Fruit fly (Drosophila melanogaster) whole organism, wandering third instar larva: ENCODE data around the gene CSN6.

Experiments
- Abd-B ChIP-seq: fragments of >200 bp; optimal IDR thresholded peaks from 2 replicates; lab custom pipeline; 2017; ENCODE audit warnings: missing biosample characterization, missing genetic modification characterization
- CG32264 ChIP-seq: fragments of 200-800 bp; sonication (Bioruptor generic); optimal IDR thresholded peaks from 2 replicates; lab custom pipeline; 2016; ENCODE audit warnings: missing biosample characterization, missing genetic modification characterization
- CG9705 ChIP-seq: fragments of 200-800 bp; sonication (Bioruptor generic); optimal IDR thresholded peaks from 2 replicates; lab custom pipeline; 2018; ENCODE audit warnings: missing biosample characterization, mild to moderate bottlenecking, missing genetic modification characterization
- CrebA ChIP-seq: fragments of 200-800 bp; sonication (Bioruptor generic); optimal IDR thresholded peaks from 2 replicates; lab custom pipeline; 2016; ENCODE audit warnings: missing biosample characterization, mild to moderate bottlenecking, missing genetic modification characterization, borderline replicate concordance
- Dfd ChIP-seq: fragments of >200 bp; optimal IDR thresholded peaks from 2 replicates; lab custom pipeline; 2017; ENCODE audit warnings: missing biosample characterization, missing genetic modification characterization
- Dif ChIP-seq: fragments of 200-275, 200-300 bp; sonication (Bioruptor generic); optimal IDR thresholded peaks from 2 replicates; lab custom pipeline; 2018; ENCODE audit warnings: missing biosample characterization, missing genetic modification characterization; ENCODE audit not compliant: partially characterized antibody
- GATAd ChIP-seq: sonication (Bioruptor generic); optimal IDR thresholded peaks from 2 replicates; lab custom pipeline; 2016; ENCODE audit warnings: missing biosample characterization, missing genetic modification characterization
- HLH106 ChIP-seq: fragments of 200-800 bp; optimal IDR thresholded peaks from 3 replicates; lab custom pipeline; 2019; ENCODE audit warnings: missing biosample characterization, mild to moderate bottlenecking, missing genetic modification characterization, moderate library complexity
- Hnf4 ChIP-seq: fragments of 200-800 bp; sonication (Bioruptor generic); optimal IDR thresholded peaks from 2 replicates; lab custom pipeline; 2016; ENCODE audit warnings: missing biosample characterization, mild to moderate bottlenecking, missing genetic modification characterization
- Hr78 ChIP-seq: fragments of >200 bp; optimal IDR thresholded peaks from 2 replicates; lab custom pipeline; 2017; ENCODE audit warnings: missing biosample characterization, missing genetic modification characterization
- Hr83 ChIP-seq: fragments of 200-300 bp; sonication (Bioruptor generic); optimal IDR thresholded peaks from 2 replicates; lab custom pipeline; 2016; ENCODE audit warnings: missing biosample characterization, mild to moderate bottlenecking, missing genetic modification characterization, moderate library complexity; ENCODE audit not compliant: poor library complexity, severe bottlenecking
- Jra ChIP-seq: sonication (Bioruptor generic); optimal IDR thresholded peaks from 2 replicates; lab custom pipeline; 2016; ENCODE audit warnings: missing biosample characterization, missing genetic modification characterization
- Mio ChIP-seq: sonication (Bioruptor generic); optimal IDR thresholded peaks from 2 replicates; lab custom pipeline; 2016; ENCODE audit warnings: missing biosample characterization, missing genetic modification characterization
- Myc ChIP-seq: fragments of >200 bp; optimal IDR thresholded peaks from 2 replicates; lab custom pipeline; 2017
- N ChIP-seq: fragments of >200 bp; optimal IDR thresholded peaks from 2 replicates; lab custom pipeline; 2018; ENCODE audit warnings: missing biosample characterization, missing external identifiers, missing genetic modification characterization
- OdsH ChIP-seq: fragments of 200-800 bp; sonication (Bioruptor generic); optimal IDR thresholded peaks from 2 replicates; lab custom pipeline; 2016; ENCODE audit warnings: missing biosample characterization, mild to moderate bottlenecking, missing genetic modification characterization
- Rel ChIP-seq, 2 experiments: fragments of 200-800 bp; sonication (Bioruptor generic) in 1 of 2; optimal IDR thresholded peaks; 2 replicates in 1 of 2; 3 replicates in 1 of 2; lab custom pipeline; 2016 to 2019; ENCODE audit warnings: mild to moderate bottlenecking in 2 of 2, missing biosample characterization in 2 of 2, missing genetic modification characterization in 2 of 2, moderate library complexity in 1 of 2
- Vsx2 ChIP-seq: fragments of 200-300, 225-300 bp; sonication (Bioruptor generic); optimal IDR thresholded peaks from 2 replicates; lab custom pipeline; 2018; ENCODE audit warnings: missing biosample characterization, missing genetic modification characterization; ENCODE audit not compliant: partially characterized antibody
- br ChIP-seq: fragments of 200-800 bp; sonication (Bioruptor generic); optimal IDR thresholded peaks from 2 replicates; lab custom pipeline; 2016; ENCODE audit warnings: missing biosample characterization, missing genetic modification characterization
- brk ChIP-seq: fragments of 200-800 bp; sonication (Bioruptor generic); optimal IDR thresholded peaks from 2 replicates; lab custom pipeline; 2016; ENCODE audit warnings: missing biosample characterization, mild to moderate bottlenecking, missing genetic modification characterization
- dl ChIP-seq, 2 experiments: fragments of 175-275, 200-275 bp in 1 of 2; fragments of 200-275 bp in 1 of 2; sonication (Bioruptor generic); optimal IDR thresholded peaks; lab custom pipeline; 2018; ENCODE audit warnings: mild to moderate bottlenecking in 2 of 2, missing biosample characterization in 2 of 2, missing genetic modification characterization in 2 of 2, moderate library complexity in 2 of 2; ENCODE audit not compliant: partially characterized antibody in 2 of 2, insufficient read depth in 1 of 2
- dmrt93B ChIP-seq: fragments of 200-800 bp; sonication (Bioruptor generic); optimal IDR thresholded peaks from 2 replicates; lab custom pipeline; 2018; ENCODE audit warnings: missing biosample characterization, mild to moderate bottlenecking, missing genetic modification characterization
- dsf ChIP-seq: sonication (Bioruptor generic); optimal IDR thresholded peaks from 2 replicates; lab custom pipeline; 2016; ENCODE audit warnings: missing biosample characterization, missing genetic modification characterization, borderline replicate concordance
- foxo ChIP-seq, 2 experiments: fragments of 200-800 bp; sonication (Bioruptor generic); optimal IDR thresholded peaks; 2 replicates in 1 of 2; 3 replicates in 1 of 2; lab custom pipeline; 2016 to 2017; ENCODE audit warnings: missing biosample characterization in 2 of 2, missing genetic modification characterization in 2 of 2
- fru ChIP-seq: fragments of 200-800 bp; sonication (Bioruptor generic); optimal IDR thresholded peaks from 3 replicates; lab custom pipeline; 2016; ENCODE audit warnings: missing biosample characterization, mild to moderate bottlenecking, missing genetic modification characterization
- h ChIP-seq: fragments of 200-800 bp; sonication (Bioruptor generic); optimal IDR thresholded peaks from 3 replicates; lab custom pipeline; 2016; ENCODE audit warnings: missing biosample characterization, mild to moderate bottlenecking, missing genetic modification characterization
- jim ChIP-seq: fragments of 175-275, 200-325 bp; sonication (Bioruptor generic); optimal IDR thresholded peaks from 2 replicates; lab custom pipeline; 2016; ENCODE audit warnings: missing biosample characterization, mild to moderate bottlenecking, missing genetic modification characterization
- lola ChIP-seq: fragments of >200 bp; optimal IDR thresholded peaks from 2 replicates; lab custom pipeline; 2017; ENCODE audit warnings: missing biosample characterization, missing genetic modification characterization
- pan ChIP-seq: fragments of >200 bp; optimal IDR thresholded peaks from 2 replicates; lab custom pipeline; 2017
- psq ChIP-seq: fragments of 200-800 bp; sonication (Bioruptor generic); optimal IDR thresholded peaks from 3 replicates; lab custom pipeline; 2017; ENCODE audit warnings: missing biosample characterization, mild to moderate bottlenecking, missing genetic modification characterization, moderate library complexity
- rgr ChIP-seq: fragments of 200-800 bp; sonication (Bioruptor generic); optimal IDR thresholded peaks from 3 replicates; lab custom pipeline; 2016; ENCODE audit warnings: missing biosample characterization, mild to moderate bottlenecking, missing genetic modification characterization
- sage ChIP-seq: fragments of 200-800 bp; sonication (Bioruptor generic); optimal IDR thresholded peaks from 2 replicates; lab custom pipeline; 2016; ENCODE audit warnings: missing biosample characterization, mild to moderate bottlenecking, missing genetic modification characterization
- sv ChIP-seq: fragments of 200-800 bp; sonication (Bioruptor generic); optimal IDR thresholded peaks from 3 replicates; lab custom pipeline; 2016; ENCODE audit warnings: missing biosample characterization, missing genetic modification characterization
- tai ChIP-seq: sonication (Bioruptor generic); optimal IDR thresholded peaks from 2 replicates; lab custom pipeline; 2016; ENCODE audit warnings: missing biosample characterization, missing genetic modification characterization
- usp ChIP-seq: fragments of >200 bp; optimal IDR thresholded peaks from 2 replicates; lab custom pipeline; 2017; ENCODE audit warnings: missing biosample characterization, missing genetic modification characterization
- woc ChIP-seq: sonication (Bioruptor generic); optimal IDR thresholded peaks from 2 replicates; lab custom pipeline; 2016; ENCODE audit warnings: missing biosample characterization, mild to moderate bottlenecking, missing genetic modification characterization

CSN6 gene

dm6 chr3R:22560224-22560623, 20.3 kb upstream of the CSN6 start:
- TF ChIP-seq N (GFP tag; lab: Kevin White, UChicago): no peak
- TF ChIP-seq woc: no peak
- TF ChIP-seq OdsH (GFP tag; lab: Kevin White, UChicago): no peak
- TF ChIP-seq psq: no peak
- no peak for TF ChIP-seq fru (GFP tag; lab: Kevin White, UChicago)
- TF ChIP-seq Abd-B: no peak
- no peak for TF ChIP-seq Hr78 (GFP tag; lab: Kevin White, UChicago)
- no peak for TF ChIP-seq pan (lab: Kevin White, UChicago)
- no peak for TF ChIP-seq Myc
- no peak for TF ChIP-seq CG9705 (GFP tag; lab: Kevin White, UChicago)
- TF ChIP-seq lola (GFP tag; lab: Kevin White, UChicago): no peak
- no peak for TF ChIP-seq tai (GFP tag; lab: Kevin White, UChicago)
- TF ChIP-seq Dif (GFP tag; lab: Kevin White, UChicago): no peak
- TF ChIP-seq CrebA (GFP tag; lab: Kevin White, UChicago): no peak
- no peak for TF ChIP-seq GATAd (GFP tag; lab: Kevin White, UChicago)
- no peak for TF ChIP-seq rgr (GFP tag; lab: Kevin White, UChicago)
- no peak for TF ChIP-seq HLH106

- TF ChIP-seq dl (GFP tag; optimal IDR thresholded peaks at IDR 0.05; lab: Kevin White, UChicago; ENCODE audit: insufficient read depth in 1 of 2, partially characterized antibody in 2 of 2) (no peak), Jra (no peak), brk (no peak), sv (no peak), usp (GFP tag; lab: Kevin White, UChicago) (no peak), Hnf4 (GFP tag; lab: Kevin White, UChicago) (no peak), Rel (GFP tag; optimal IDR thresholded peaks at IDR 0.05; lab: Kevin White, UChicago) (no peak), Rel (tag; optimal IDR thresholded peaks at IDR 0.05; lab: Kevin White, UChicago) (no peak), lola (GFP tag; lab: Kevin White, UChicago) (no peak), Vsx2 (GFP tag; lab: Kevin White, UChicago) (no peak), OdsH (GFP tag; lab: Kevin White, UChicago) (no peak), sage (GFP tag; lab: Kevin White, UChicago) (no peak), br (GFP tag; lab: Kevin White, UChicago) (no peak), dmrt93B (GFP tag; lab: Kevin White, UChicago) (no peak), Hr83 (GFP tag; lab: Kevin White, UChicago) (no peak)
Observed at dm6 chr3R:22562502-22562901, 18.1 kb upstream of the CSN6 start, which contains the start of gene sit. Gene sit (minus strand): TSS chr3R:22562572.

dm6 chr3R:22564076-22564475, 16.5 kb upstream of the CSN6 start:
- TF ChIP-seq Myc (no peak), br (GFP tag; lab: Kevin White, UChicago) (no peak)

dm6 chr3R:22564707-22565106, 15.9 kb upstream of the CSN6 start:
- TF ChIP-seq Abd-B: no peak
- TF ChIP-seq Mio (GFP tag; lab: Kevin White, UChicago): no peak
- no peak for TF ChIP-seq dl (GFP tag; optimal IDR thresholded peaks at IDR 0.05; lab: Kevin White, UChicago; ENCODE audit: insufficient read depth in 1 of 2, partially characterized antibody in 2 of 2)
- no peak for TF ChIP-seq dsf (GFP tag; lab: Kevin White, UChicago)
- no peak for TF ChIP-seq Hr83 (GFP tag; lab: Kevin White, UChicago)
- no peak for TF ChIP-seq h (GFP tag; lab: Kevin White, UChicago)
- no peak for TF ChIP-seq tai (GFP tag; lab: Kevin White, UChicago)
- TF ChIP-seq foxo (GFP tag; optimal IDR thresholded peaks at IDR 0.05; lab: Kevin White, UChicago): no peak
- TF ChIP-seq Myc: no peak
- no peak for TF ChIP-seq CrebA (GFP tag; lab: Kevin White, UChicago)
- no peak for TF ChIP-seq Vsx2 (GFP tag; lab: Kevin White, UChicago)
- TF ChIP-seq br (GFP tag; lab: Kevin White, UChicago): no peak
- no peak for TF ChIP-seq Hr78 (GFP tag; lab: Kevin White, UChicago)
- no peak for TF ChIP-seq Jra
- TF ChIP-seq sage (GFP tag; lab: Kevin White, UChicago): no peak
- no peak for TF ChIP-seq jim
- TF ChIP-seq CG32264 (GFP tag; lab: Kevin White, UChicago): no peak
- TF ChIP-seq Dfd (GFP tag; lab: Kevin White, UChicago): no peak
